Worm (Caenorhabditis elegans) whole organism, L1 larva: ENCODE measurements around the gene srz-82.

Experiments
- C16A3.4 ChIP-seq: fragments of 150-350 bp; optimal IDR thresholded peaks from 2 replicates; lab custom pipeline; 2014; ENCODE audit warnings: missing biosample characterization, missing genetic modification characterization
- F16B12.6 ChIP-seq: fragments of 150-350 bp; optimal IDR thresholded peaks from 2 replicates; lab custom pipeline; 2014; ENCODE audit warnings: missing biosample characterization, missing genetic modification characterization
- Y116A8C.19 ChIP-seq: sonication (generic microtip); optimal IDR thresholded peaks from 2 replicates; lab custom pipeline; 2016; ENCODE audit warnings: missing compliant biosample characterization, missing genetic modification characterization, borderline replicate concordance
- aha-1 ChIP-seq: fragments of 150-350 bp; optimal IDR thresholded peaks from 2 replicates; lab custom pipeline; 2014; ENCODE audit warnings: missing biosample characterization, missing genetic modification characterization
- aly-2 ChIP-seq: fragments of 150-350 bp; optimal IDR thresholded peaks from 2 replicates; lab custom pipeline; 2014; ENCODE audit warnings: missing biosample characterization, missing genetic modification characterization
- blmp-1 ChIP-seq: fragments of 150-350 bp; optimal IDR thresholded peaks from 2 replicates; lab custom pipeline; 2014; ENCODE audit warnings: missing biosample characterization, missing genetic modification characterization
- ceh-82 ChIP-seq, 3 experiments: fragments of 150-350 bp in 1 of 3; sonication (generic microtip) in 2 of 3; optimal IDR thresholded peaks; 2 replicates each; lab custom pipeline; 2014 to 2017; ENCODE audit warnings: missing biosample characterization in 3 of 3, missing genetic modification characterization in 3 of 3
- dpl-1 ChIP-seq, 3 experiments: fragments of 150-350 bp in 2 of 3; sonication (generic microtip) in 1 of 3; optimal IDR thresholded peaks; 2 replicates each; lab custom pipeline; 2014 to 2017; ENCODE audit warnings: missing biosample characterization in 3 of 3, missing genetic modification characterization in 3 of 3, missing genetic modification reagents in 3 of 3
- egl-13 ChIP-seq: sonication (generic microtip); optimal IDR thresholded peaks from 2 replicates; lab custom pipeline; 2016; ENCODE audit warnings: missing genotype, missing genetic modification reagents, missing genetic modification characterization, missing compliant biosample characterization
- egl-27 ChIP-seq, 2 experiments: fragments of 150-350 bp in 1 of 2; sonication (generic microtip); optimal IDR thresholded peaks; 3 replicates each; lab custom pipeline; 2017 to 2018; ENCODE audit warnings: missing biosample characterization in 2 of 2, missing genetic modification characterization in 2 of 2, missing genetic modification reagents in 2 of 2
- elt-2 ChIP-seq: sonication (generic microtip); optimal IDR thresholded peaks from 2 replicates; lab custom pipeline; 2016; ENCODE audit warnings: missing genetic modification characterization, mild to moderate bottlenecking, inconsistent platforms, missing compliant biosample characterization, missing genetic modification reagents
- ets-5 ChIP-seq: fragments of 200-800 bp; sonication (Bioruptor generic); IDR thresholded peaks from 2 replicates; pipeline ENCODE4 v1.3.6; 2022; ENCODE audit warnings: missing genetic modification characterization, missing compliant biosample characterization
- hlh-4 ChIP-seq: sonication (generic microtip); optimal IDR thresholded peaks from 2 replicates; lab custom pipeline; 2016; ENCODE audit warnings: mild to moderate bottlenecking, missing genetic modification characterization, missing compliant biosample characterization
- hpl-2 ChIP-seq: fragments of 150-350 bp; optimal IDR thresholded peaks from 2 replicates; lab custom pipeline; 2014; ENCODE audit warnings: missing biosample characterization, missing genetic modification reagents, missing genetic modification characterization
- irx-1 ChIP-seq: sonication (generic microtip); optimal IDR thresholded peaks from 2 replicates; lab custom pipeline; 2016; ENCODE audit warnings: missing genetic modification characterization, missing compliant biosample characterization
- isw-1 ChIP-seq: fragments of 200-800 bp; sonication (Bioruptor generic); IDR thresholded peaks from 2 replicates; pipeline ENCODE4 v1.3.6; 2022; ENCODE audit warnings: missing genetic modification characterization, missing compliant biosample characterization
- lin-14 ChIP-seq: fragments of 200-800 bp; sonication (Bioruptor generic); optimal IDR thresholded peaks from 2 replicates; lab custom pipeline; 2018; ENCODE audit warnings: mild to moderate bottlenecking, missing genetic modification characterization, moderate library complexity, missing compliant biosample characterization
- lin-39 ChIP-seq: fragments of 150-350 bp; optimal IDR thresholded peaks from 2 replicates; lab custom pipeline; 2014; ENCODE audit warnings: missing biosample characterization, missing genetic modification reagents, missing genetic modification characterization
- lir-3 ChIP-seq: sonication (generic microtip); optimal IDR thresholded peaks from 2 replicates; lab custom pipeline; 2016; ENCODE audit warnings: mild to moderate bottlenecking, missing genetic modification characterization, moderate library complexity, missing compliant biosample characterization; ENCODE audit not compliant: poor library complexity
- lsy-2 ChIP-seq, 2 experiments: fragments of 150-350 bp; optimal IDR thresholded peaks; 2 replicates each; lab custom pipeline; 2014; ENCODE audit warnings: missing biosample characterization in 2 of 2, missing genetic modification characterization in 2 of 2
- mab-9 ChIP-seq: fragments of 200-800 bp; sonication (Bioruptor generic); IDR thresholded peaks from 2 replicates; pipeline ENCODE4 v1.3.6; 2022; ENCODE audit warnings: missing genetic modification reagents, missing genetic modification characterization, missing compliant biosample characterization
- mdl-1 ChIP-seq, 2 experiments: fragments of 150-350 bp; optimal IDR thresholded peaks; 2 replicates each; lab custom pipeline; 2014 to 2017; ENCODE audit warnings: missing biosample characterization in 2 of 2, missing genetic modification characterization in 2 of 2, inconsistent platforms in 1 of 2
- mef-2 ChIP-seq: fragments of 150-350 bp; optimal IDR thresholded peaks from 2 replicates; lab custom pipeline; 2014; ENCODE audit warnings: missing biosample characterization, missing genetic modification characterization
- nhr-11 ChIP-seq: fragments of 150-350 bp; optimal IDR thresholded peaks from 2 replicates; lab custom pipeline; 2014; ENCODE audit warnings: missing biosample characterization, missing genetic modification characterization
- nhr-12 ChIP-seq: sonication (generic microtip); optimal IDR thresholded peaks from 2 replicates; lab custom pipeline; 2017; ENCODE audit warnings: missing biosample characterization, missing genetic modification characterization
- nhr-19 ChIP-seq: fragments of 200-800 bp; sonication (Bioruptor generic); conservative IDR thresholded peaks from 2 replicates; pipeline ENCODE4 v1.3.6; 2022; ENCODE audit warnings: missing genetic modification characterization, missing compliant biosample characterization
- nhr-28 ChIP-seq: fragments of 150-350 bp; optimal IDR thresholded peaks from 2 replicates; lab custom pipeline; 2014; ENCODE audit warnings: missing biosample characterization, missing genetic modification characterization
- nhr-47 ChIP-seq: sonication (generic microtip); optimal IDR thresholded peaks from 2 replicates; lab custom pipeline; 2016; ENCODE audit warnings: mild to moderate bottlenecking, missing genetic modification characterization, moderate library complexity, missing compliant biosample characterization
- nhr-71 ChIP-seq: sonication (generic microtip); optimal IDR thresholded peaks from 2 replicates; lab custom pipeline; 2016; ENCODE audit warnings: mild to moderate bottlenecking, missing genetic modification characterization, moderate library complexity, missing compliant biosample characterization
- nhr-76 ChIP-seq: sonication (generic microtip); optimal IDR thresholded peaks from 2 replicates; lab custom pipeline; 2017; ENCODE audit warnings: missing biosample characterization, missing genetic modification characterization
- nhr-84 ChIP-seq: sonication (generic microtip); optimal IDR thresholded peaks from 2 replicates; lab custom pipeline; 2017; ENCODE audit warnings: missing biosample characterization, missing genetic modification characterization
- nhr-90 ChIP-seq: sonication (generic microtip); optimal IDR thresholded peaks from 2 replicates; lab custom pipeline; 2016; ENCODE audit warnings: mild to moderate bottlenecking, missing genetic modification characterization, missing compliant biosample characterization; ENCODE audit not compliant: poor library complexity
- pqm-1 ChIP-seq: sonication (generic microtip); optimal IDR thresholded peaks from 3 replicates; lab custom pipeline; 2017; ENCODE audit warnings: missing biosample characterization, missing genetic modification characterization
- rnt-1 ChIP-seq: sonication (generic microtip); optimal IDR thresholded peaks from 2 replicates; lab custom pipeline; 2016; ENCODE audit warnings: mild to moderate bottlenecking, missing genetic modification characterization, moderate library complexity, missing compliant biosample characterization
- skn-1 ChIP-seq: fragments of 150-350 bp; optimal IDR thresholded peaks from 2 replicates; lab custom pipeline; 2014; ENCODE audit warnings: missing biosample characterization, missing genetic modification characterization
- snpc-4 ChIP-seq: fragments of 150-350 bp; optimal IDR thresholded peaks from 2 replicates; lab custom pipeline; 2014; ENCODE audit warnings: missing biosample characterization, missing genetic modification characterization
- snu-23 ChIP-seq: sonication (generic microtip); optimal IDR thresholded peaks from 2 replicates; lab custom pipeline; 2016; ENCODE audit warnings: missing genetic modification characterization, missing compliant biosample characterization
- sox-4 ChIP-seq: sonication (generic microtip); optimal IDR thresholded peaks from 2 replicates; lab custom pipeline; 2016; ENCODE audit warnings: missing genetic modification characterization, missing compliant biosample characterization
- sptf-1 ChIP-seq: fragments of 150-350 bp; optimal IDR thresholded peaks from 2 replicates; lab custom pipeline; 2014; ENCODE audit warnings: missing biosample characterization, missing genetic modification characterization
- sup-37 ChIP-seq: fragments of 200-800 bp; sonication (Bioruptor generic); optimal IDR thresholded peaks from 2 replicates; lab custom pipeline; 2018; ENCODE audit warnings: mild to moderate bottlenecking, missing genetic modification characterization, missing compliant biosample characterization
- tbx-2 ChIP-seq: sonication (generic microtip); optimal IDR thresholded peaks from 2 replicates; lab custom pipeline; 2016; ENCODE audit warnings: missing genetic modification characterization, missing compliant biosample characterization
- tlp-1 ChIP-seq: fragments of 150-350 bp; optimal IDR thresholded peaks from 2 replicates; lab custom pipeline; 2014; ENCODE audit warnings: missing biosample characterization, missing genetic modification characterization
- unc-62 ChIP-seq: fragments of 150-350 bp; optimal IDR thresholded peaks from 2 replicates; lab custom pipeline; 2014; ENCODE audit warnings: missing biosample characterization, missing genetic modification reagents, missing genetic modification characterization
- unc-86 ChIP-seq: sonication (generic microtip); optimal IDR thresholded peaks from 2 replicates; lab custom pipeline; 2016; ENCODE audit warnings: missing genetic modification characterization, missing compliant biosample characterization
- unc-98 ChIP-seq: fragments of 200-800 bp; sonication (Bioruptor generic); IDR thresholded peaks from 2 replicates; pipeline ENCODE4 v1.3.6; 2022; ENCODE audit warnings: missing genetic modification characterization, missing compliant biosample characterization
- vab-15 ChIP-seq: sonication (generic microtip); optimal IDR thresholded peaks from 2 replicates; lab custom pipeline; 2017; ENCODE audit warnings: missing genotype, mild to moderate bottlenecking, missing genetic modification characterization, missing compliant biosample characterization

srz-82 gene

DNA sequence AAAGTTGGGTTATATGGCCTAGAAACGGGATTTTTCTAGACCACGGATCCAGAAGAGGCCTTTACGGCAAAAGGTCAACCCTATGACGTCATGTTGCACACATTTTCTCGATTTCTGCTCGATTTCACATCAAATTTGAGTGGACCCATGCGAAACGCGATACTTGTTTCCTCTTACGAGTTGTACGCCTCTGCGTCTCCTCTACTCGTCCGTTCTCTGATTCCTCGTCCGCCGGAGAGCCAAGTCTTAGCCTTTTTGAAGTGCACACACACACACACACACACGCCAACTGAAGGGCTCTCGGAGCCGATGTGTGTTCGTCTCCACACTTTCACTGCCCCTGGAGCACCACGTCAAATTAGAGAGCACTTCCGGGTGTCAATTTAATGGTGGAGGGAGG, 38.3 kb downstream of the srz-82 start (continued):
- TF ChIP-seq nhr-84 (tag; lab: Kevin White, UChicago), result no peak
- TF ChIP-seq dpl-1 (GFP tag; optimal IDR thresholded peaks at IDR 0.05; lab: Kevin White, UChicago), result no peak
- no peak for TF ChIP-seq vab-15
- no peak for TF ChIP-seq sox-4 (tag; lab: Kevin White, UChicago)
- peak; percentile 73 for TF ChIP-seq lin-14
- peak in 1 of 3 experiments; percentile 38 for TF ChIP-seq ceh-82 (tag; optimal IDR thresholded peaks at IDR 0.05; lab: Kevin White, UChicago)
- no peak for TF ChIP-seq mdl-1 (tag; optimal IDR thresholded peaks at IDR 0.05; lab: Kevin White, UChicago)
- no peak for TF ChIP-seq unc-62

DNA sequence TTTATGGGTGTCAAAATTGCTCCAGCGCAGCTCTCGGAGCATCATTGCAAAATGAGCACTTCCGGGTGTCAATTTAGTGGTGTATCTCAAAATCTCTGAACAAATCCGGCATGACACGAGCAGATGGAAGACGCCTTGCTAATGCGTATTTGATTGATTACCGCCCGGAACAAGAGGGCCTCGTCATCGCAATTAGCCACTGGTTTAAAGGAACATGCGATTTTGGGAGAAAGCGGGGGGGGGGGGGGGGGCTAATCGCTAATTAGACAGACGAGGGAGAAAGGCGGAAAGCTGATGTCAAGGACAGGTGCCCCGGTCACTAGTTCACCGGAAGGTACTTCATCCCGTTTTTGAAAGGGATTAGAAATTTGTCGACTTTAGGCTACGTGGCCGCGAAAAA, 39.0 kb downstream of the srz-82 start:
- TF ChIP-seq sup-37 (no peak), isw-1 (GFP tag; lab: Robert Waterston, UW) (no peak), unc-62 (no peak), lir-3 (tag; lab: Kevin White, UChicago) (no peak), blmp-1 (tag; lab: Kevin White, UChicago) (peak; percentile 47), lin-14 (peak; percentile 26), hlh-4 (tag; lab: Kevin White, UChicago) (no peak)

DNA sequence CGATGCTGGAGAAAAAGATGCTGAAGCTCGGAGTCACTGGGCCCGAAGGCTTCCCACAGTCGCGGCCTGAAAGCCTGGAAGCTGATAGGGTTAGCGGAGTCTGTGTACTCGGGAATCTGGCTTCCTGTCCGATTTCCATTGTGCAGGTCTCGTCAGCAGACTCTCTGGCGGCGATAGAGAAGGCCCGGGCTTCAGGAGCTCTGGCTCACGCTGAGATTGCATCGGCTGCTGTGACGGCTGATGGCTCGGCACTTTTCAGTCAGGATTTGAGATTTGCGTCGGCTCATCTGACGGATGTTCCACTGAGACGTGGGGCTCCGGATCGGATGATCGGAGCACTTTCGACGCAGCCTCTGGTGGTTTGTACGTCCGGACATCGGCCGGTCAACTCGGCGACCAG, 40.7 kb downstream of the srz-82 start:
- TF ChIP-seq nhr-19 (GFP tag; lab: Robert Waterston, UW) (no peak), Y116A8C.19 (tag; lab: Kevin White, UChicago) (no peak), skn-1 (tag; lab: Kevin White, UChicago) (no peak), snpc-4 (no peak), nhr-11 (tag; lab: Kevin White, UChicago) (no peak), egl-13 (tag; lab: Kevin White, UChicago) (no peak), snu-23 (GFP tag; lab: Kevin White, UChicago) (no peak), nhr-12 (tag; lab: Kevin White, UChicago) (no peak), lir-3 (tag; lab: Kevin White, UChicago) (no peak), mab-9 (GFP tag; lab: Robert Waterston, UW) (no peak), ets-5 (GFP tag; lab: Robert Waterston, UW) (no peak), C16A3.4 (tag; lab: Kevin White, UChicago) (no peak), lin-39 (tag; lab: Kevin White, UChicago) (no peak), hpl-2 (GFP tag; lab: Kevin White, UChicago) (no peak), hlh-4 (tag; lab: Kevin White, UChicago) (no peak), sptf-1 (tag; lab: Kevin White, UChicago) (no peak)
- TF ChIP-seq, all 84 proteins: peak for 0

DNA sequence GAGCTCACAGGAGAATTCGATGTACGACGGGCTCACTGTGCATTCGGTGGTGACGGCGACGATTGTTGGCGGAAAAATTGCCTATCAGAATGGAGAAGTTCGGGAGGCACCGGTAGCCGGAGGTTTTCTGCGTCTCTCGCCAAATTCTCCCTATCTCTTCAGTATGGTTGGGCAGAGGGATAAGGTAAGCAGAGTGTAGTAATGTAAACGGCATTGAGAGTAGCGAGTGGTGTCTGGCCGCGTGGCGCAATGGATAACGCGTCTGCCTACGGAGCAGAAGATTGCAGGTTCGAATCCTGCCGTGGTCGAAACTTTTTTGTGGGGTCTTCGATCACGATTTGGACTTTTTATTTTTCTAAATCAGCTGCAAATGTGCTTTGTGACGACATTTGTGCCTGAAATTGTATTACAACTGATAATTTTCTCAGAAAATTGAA, 41.9 kb downstream of the srz-82 start:
- TF ChIP-seq nhr-90 (peak; percentile 72), vab-15 (no peak), egl-27 (tag; optimal IDR thresholded peaks at IDR 0.05; lab: Kevin White, UChicago) (no peak), tlp-1 (no peak), nhr-71 (peak; percentile 75), sptf-1 (tag; lab: Kevin White, UChicago) (no peak), tbx-2 (peak; percentile 64), mef-2 (no peak), Y116A8C.19 (tag; lab: Kevin White, UChicago) (no peak), elt-2 (no peak), mdl-1 (tag; optimal IDR thresholded peaks at IDR 0.05; lab: Kevin White, UChicago) (peak in 1 of 2 experiments; percentile 54), nhr-76 (no peak), nhr-11 (tag; lab: Kevin White, UChicago) (no peak), irx-1 (peak; percentile 30), nhr-47 (tag; lab: Kevin White, UChicago) (peak; percentile 81), F16B12.6 (tag; lab: Kevin White, UChicago) (no peak), lin-39 (tag; lab: Kevin White, UChicago) (no peak), aha-1 (tag; lab: Kevin White, UChicago) (no peak), lir-3 (tag; lab: Kevin White, UChicago) (no peak), unc-86 (tag; lab: Kevin White, UChicago) (peak; percentile 14), pqm-1 (tag; lab: Kevin White, UChicago) (no peak), unc-98 (GFP tag; lab: Robert Waterston, UW) (no peak; the same call in 1 of the 2 replicates), aly-2 (tag; lab: Kevin White, UChicago) (peak; percentile 53), snpc-4 (peak; percentile 35), ceh-82 (tag; optimal IDR thresholded peaks at IDR 0.05; lab: Kevin White, UChicago) (peak in 2 of 3 experiments; percentile 30 to 44), rnt-1 (tag; lab: Kevin White, UChicago) (peak; percentile 72), lsy-2 (tag; optimal IDR thresholded peaks at IDR 0.05; lab: Kevin White, UChicago) (peak; percentile 39 to 66), nhr-28 (tag; lab: Kevin White, UChicago) (no peak), hpl-2 (GFP tag; lab: Kevin White, UChicago) (no peak)
